Fruit fly (Drosophila melanogaster): ENCODE data around the gene Taf3.

Taf3 gene

dm6 chr4:489561-489881, 22.9 kb upstream of the Taf3 start:
- TF ChIP-seq lz (GFP tag; optimal IDR thresholded peaks at IDR 0.05): no peak
- TF ChIP-seq spab (GFP tag; optimal IDR thresholded peaks at IDR 0.05): peak; percentile 44
- TF ChIP-seq Lpt (GFP tag; optimal IDR thresholded peaks at IDR 0.05): no peak
- no peak for TF ChIP-seq fkh (GFP tag; optimal IDR thresholded peaks at IDR 0.05)
- TF ChIP-seq Ets96B (tag; optimal IDR thresholded peaks at IDR 0.05): no peak
- TF ChIP-seq CG8632 (GFP tag; optimal IDR thresholded peaks at IDR 0.05): no peak
- TF ChIP-seq CG16779 (tag; optimal IDR thresholded peaks at IDR 0.05): no peak
- TF ChIP-seq ss (GFP tag; optimal IDR thresholded peaks at IDR 0.05): peak in 1 of 2 experiments; percentile 4
- no peak for TF ChIP-seq CG8119 (GFP tag; IDR thresholded peaks at IDR 0.05)
- no peak for TF ChIP-seq CG10669 (GFP tag; optimal IDR thresholded peaks at IDR 0.05)
- peak; percentile 1 for TF ChIP-seq CG11762 (GFP tag; optimal IDR thresholded peaks at IDR 0.05; ENCODE audit: insufficient read depth)
- no peak for TF ChIP-seq salr (GFP tag; optimal IDR thresholded peaks at IDR 0.05)
- peak; percentile 61 for TF ChIP-seq Eip75B (GFP tag; optimal IDR thresholded peaks at IDR 0.05)
- no peak for TF ChIP-seq svp (GFP tag)
- peak; percentile 37 for TF ChIP-seq Eip78C (GFP tag)
- TF ChIP-seq CG3032 (tag; optimal IDR thresholded peaks at IDR 0.05): no peak

dm6 chr4:488828-489560, 22.4 kb upstream of the Taf3 start, which contains the start of gene Asator:
Gene Asator (minus strand): TSS chr4:488994.
- TF ChIP-seq CG34406 (GFP tag; optimal IDR thresholded peaks at IDR 0.05) (peak; percentile 54), CG6276 (GFP tag; optimal IDR thresholded peaks at IDR 0.05) (no peak), CG3032 (tag; optimal IDR thresholded peaks at IDR 0.05) (peak; percentile 57), fd85E (GFP tag; optimal IDR thresholded peaks at IDR 0.05) (no peak), CG6808 (GFP tag; optimal IDR thresholded peaks at IDR 0.05) (peak; percentile 69), CG10631 (GFP tag; optimal IDR thresholded peaks at IDR 0.05) (peak; percentile 44), fkh (GFP tag; optimal IDR thresholded peaks at IDR 0.05) (no peak), CG6792 (GFP tag; optimal IDR thresholded peaks at IDR 0.05) (peak; percentile 43), CG15336 (GFP tag; IDR thresholded peaks at IDR 0.05) (no peak; the same call in 1 of the 2 replicates), achi (GFP tag; optimal IDR thresholded peaks at IDR 0.05) (peak; percentile 54), CG32006 (GFP tag; optimal IDR thresholded peaks at IDR 0.05) (no peak), CG16779 (tag; optimal IDR thresholded peaks at IDR 0.05) (no peak), Hr39 (GFP tag; optimal IDR thresholded peaks at IDR 0.05) (peak; percentile 67), dac (GFP tag; optimal IDR thresholded peaks at IDR 0.05) (no peak), CG8119 (GFP tag; IDR thresholded peaks at IDR 0.05) (no peak), CG3919 (GFP tag; optimal IDR thresholded peaks at IDR 0.05) (no peak), Lpt (GFP tag; optimal IDR thresholded peaks at IDR 0.05) (no peak), Eip75B (GFP tag; optimal IDR thresholded peaks at IDR 0.05) (no peak), CG31627 (GFP tag; optimal IDR thresholded peaks at IDR 0.05) (peak; percentile 67), esn (GFP tag; optimal IDR thresholded peaks at IDR 0.05) (peak; percentile 64), Eip93F (GFP tag; optimal IDR thresholded peaks at IDR 0.05) (no peak), CG4318 (GFP tag; optimal IDR thresholded peaks at IDR 0.05) (no peak), CG6854 (GFP tag; optimal IDR thresholded peaks at IDR 0.05) (peak; percentile 28), Smox (GFP tag; optimal IDR thresholded peaks at IDR 0.05) (peak; percentile 67), topi (GFP tag; optimal IDR thresholded peaks at IDR 0.05) (peak; percentile 65), Gug (GFP tag; IDR thresholded peaks at IDR 0.05) (no peak), CG8319 (GFP tag; optimal IDR thresholded peaks at IDR 0.05) (peak; percentile 35), acj6 (GFP tag; optimal IDR thresholded peaks at IDR 0.05) (peak; percentile 59), Met (GFP tag; optimal IDR thresholded peaks at IDR 0.05) (peak; percentile 77), svp (GFP tag) (peak; percentile 84), CG1621 (tag; optimal IDR thresholded peaks at IDR 0.05) (no peak), CG11762 (GFP tag; optimal IDR thresholded peaks at IDR 0.05; ENCODE audit: insufficient read depth) (no peak), Hr38 (GFP tag; optimal IDR thresholded peaks at IDR 0.05) (no peak), CG8632 (GFP tag; optimal IDR thresholded peaks at IDR 0.05) (peak; percentile 31), ss (GFP tag; optimal IDR thresholded peaks at IDR 0.05) (peak; percentile 57 to 85), Blimp-1 (GFP tag; optimal IDR thresholded peaks at IDR 0.05) (no peak), Ets21C (GFP tag; optimal IDR thresholded peaks at IDR 0.05) (peak; percentile 50), Sox15 (GFP tag; optimal IDR thresholded peaks at IDR 0.05) (no peak), Sox14 (GFP tag; optimal IDR thresholded peaks at IDR 0.05) (peak; percentile 49), pdm3 (GFP tag; optimal IDR thresholded peaks at IDR 0.05) (peak; percentile 63), Hr4 (GFP tag; optimal IDR thresholded peaks at IDR 0.05) (no peak), CG10669 (GFP tag; optimal IDR thresholded peaks at IDR 0.05) (peak; percentile 50), OdsH (GFP tag; optimal IDR thresholded peaks at IDR 0.05) (peak; percentile 61)
